Worm (Caenorhabditis elegans) whole organism, young adult: Measurements from ENCODE around the gene col-90.

ENCODE experiments used
- B0019.2 ChIP-seq: fragments of 200-800 bp; sonication (Bioruptor generic); conservative IDR thresholded peaks from 2 replicates; pipeline ENCODE4 v1.3.6; 2022; ENCODE audit warnings: missing genetic modification reagents, missing genetic modification characterization, missing compliant biosample characterization
- D2030.7 ChIP-seq: fragments of 200-800 bp; sonication (Bioruptor generic); IDR thresholded peaks from 2 replicates; pipeline ENCODE4 v1.3.6; 2022; ENCODE audit warnings: missing genetic modification reagents, missing genetic modification characterization, missing compliant biosample characterization
- F23B12.7 ChIP-seq: sonication (generic microtip); optimal IDR thresholded peaks from 2 replicates; lab custom pipeline; 2017; ENCODE audit warnings: missing genetic modification characterization, mild to moderate bottlenecking, missing compliant biosample characterization, antibody characterized with exemption, moderate library complexity; ENCODE audit not compliant: insufficient read depth
- K12H6.12 ChIP-seq: fragments of 200-800 bp; sonication (Bioruptor generic); optimal IDR thresholded peaks from 2 replicates; lab custom pipeline; 2018; ENCODE audit warnings: mild to moderate bottlenecking, missing genetic modification characterization, missing compliant biosample characterization
- madf-10 ChIP-seq: sonication (generic microtip); optimal IDR thresholded peaks from 2 replicates; lab custom pipeline; 2016; ENCODE audit warnings: mild to moderate bottlenecking, missing genetic modification characterization, missing compliant biosample characterization

DNA sequence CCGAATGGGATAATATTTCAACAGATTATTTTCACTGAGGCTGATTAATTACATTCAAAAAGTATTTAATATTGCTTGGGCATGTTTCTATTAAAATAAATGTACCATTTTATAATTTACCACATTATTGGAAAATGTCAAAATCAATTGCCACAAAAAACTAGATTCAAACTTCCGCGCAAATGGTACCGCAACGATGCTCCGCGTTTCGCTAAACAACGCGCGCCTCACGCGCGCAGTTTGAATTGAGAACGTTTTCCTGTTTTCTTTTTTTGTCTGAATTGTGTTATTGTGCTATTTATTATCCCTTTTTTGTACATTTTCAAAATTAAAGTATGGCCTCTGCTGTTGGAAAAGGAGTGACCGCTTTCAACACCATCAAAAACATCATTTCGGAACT lies 7.8 kb upstream of the col-90 start, which contains the start of gene C29E4.12:
- no peak for TF ChIP-seq B0019.2 (GFP tag; lab: Robert Waterston, UW)
- no peak for TF ChIP-seq D2030.7 (GFP tag; lab: Robert Waterston, UW)
- TF ChIP-seq K12H6.12 (tag; lab: Kevin White, UChicago) = no peak
- no peak for TF ChIP-seq madf-10 (tag; lab: Kevin White, UChicago)
- TF ChIP-seq F23B12.7 = peak; percentile 12
